Worm (Caenorhabditis elegans) whole organism, L2 larva: Measurements from ENCODE around the gene F21D9.8.

ENCODE experiments used
- aly-2 ChIP-seq: fragments of 150-350 bp; optimal IDR thresholded peaks from 2 replicates; lab custom pipeline; 2014; ENCODE audit warnings: missing biosample characterization, missing genetic modification characterization
- ama-1 ChIP-seq: fragments of 150-350 bp; optimal IDR thresholded peaks from 2 replicates; lab custom pipeline; 2018; ENCODE audit warnings: inconsistent platforms
- elt-3 ChIP-seq: sonication (generic microtip); optimal IDR thresholded peaks from 2 replicates; lab custom pipeline; 2017; ENCODE audit warnings: missing biosample characterization, missing genetic modification characterization
- nhr-10 ChIP-seq: sonication (generic microtip); optimal IDR thresholded peaks from 2 replicates; lab custom pipeline; 2017; ENCODE audit warnings: missing biosample characterization, missing genetic modification characterization
- peb-1 ChIP-seq: fragments of 150-350 bp; optimal IDR thresholded peaks from 2 replicates; lab custom pipeline; 2014; ENCODE audit warnings: missing biosample characterization, missing genetic modification characterization
- snpc-4 ChIP-seq: fragments of 150-350 bp; optimal IDR thresholded peaks from 2 replicates; lab custom pipeline; 2014; ENCODE audit warnings: missing biosample characterization, missing genetic modification characterization

ce11 chrV:19325436-19325835 lies 45.6 kb upstream of the F21D9.8 start:
- TF ChIP-seq snpc-4 = no peak
- TF ChIP-seq peb-1 = no peak
- TF ChIP-seq elt-3 = no peak
- TF ChIP-seq ama-1 = no peak
- TF ChIP-seq nhr-10 (tag; lab: Kevin White, UChicago) = no peak
- TF ChIP-seq aly-2 (tag; lab: Kevin White, UChicago) = no peak
